Fruit fly (Drosophila melanogaster) Kc167 (cell line): ENCODE results near the gene CG31883.

Experiments used
- Myc ChIP-seq: fragments of >200 bp; optimal IDR thresholded peaks from 2 replicates; lab custom pipeline; 2017; ENCODE audit warnings: missing external identifiers
- h ChIP-seq: fragments of >200 bp; optimal IDR thresholded peaks from 3 replicates; lab custom pipeline; 2018; ENCODE audit warnings: missing external identifiers
- insv ChIP-seq: fragments of >200 bp; optimal IDR thresholded peaks from 3 replicates; lab custom pipeline; 2018; ENCODE audit warnings: missing external identifiers
- psq ChIP-seq: fragments of >200 bp; optimal IDR thresholded peaks from 2 replicates; lab custom pipeline; 2017; ENCODE audit warnings: missing external identifiers

- TF ChIP-seq insv (lab: Kevin White, UChicago), result no peak
- TF ChIP-seq h (lab: Kevin White, UChicago), result no peak
- no peak for TF ChIP-seq psq (lab: Kevin White, UChicago)
- no peak for TF ChIP-seq Myc (lab: Kevin White, UChicago)
These were observed at the start of gene CG31883 for dm6 chr2L:9528215-9528614.
